Fruit fly (Drosophila melanogaster) whole organism, pupa: ENCODE data around the gene Notum.

Source experiments
- CG12605 ChIP-seq: fragments of 200-800 bp; sonication (Bioruptor generic); IDR thresholded peaks from 2 replicates; pipeline ENCODE4 v1.3.6; 2022; ENCODE audit warnings: missing biosample characterization, missing genetic modification characterization
- CG13204 ChIP-seq: fragments of 200-800 bp; sonication (Bioruptor generic); optimal IDR thresholded peaks from 2 replicates; lab custom pipeline; 2018; ENCODE audit warnings: missing biosample characterization, mild to moderate bottlenecking, missing genetic modification characterization, moderate library complexity
- CG15710 ChIP-seq: fragments of 200-800 bp; sonication (Bioruptor generic); optimal IDR thresholded peaks from 2 replicates; lab custom pipeline; 2018; ENCODE audit warnings: missing biosample characterization, mild to moderate bottlenecking, missing genetic modification characterization, moderate library complexity
- CG32121 ChIP-seq: fragments of 200-800 bp; sonication (Bioruptor generic); IDR thresholded peaks from 2 replicates; pipeline ENCODE4 v1.3.6; 2022; ENCODE audit warnings: missing biosample characterization, missing genetic modification characterization
- CG4496 ChIP-seq: fragments of 200-800 bp; sonication (Bioruptor generic); IDR thresholded peaks from 3 replicates; pipeline ENCODE4 v1.3.6; 2022; ENCODE audit warnings: missing biosample characterization, missing genetic modification characterization
- EcR ChIP-seq: fragments of 200-800 bp; sonication (Bioruptor generic); optimal IDR thresholded peaks from 3 replicates; lab custom pipeline; 2019; ENCODE audit warnings: missing biosample characterization, missing genetic modification characterization, mild to moderate bottlenecking, moderate library complexity, missing genetic modification reagents
- Ets98B ChIP-seq: fragments of 200-800 bp; sonication (Bioruptor generic); IDR thresholded peaks from 2 replicates; pipeline ENCODE4 v1.3.6; 2022; ENCODE audit warnings: missing biosample characterization, missing genetic modification characterization
- Pif1A ChIP-seq: fragments of 200-800 bp; sonication (Bioruptor generic); optimal IDR thresholded peaks from 3 replicates; lab custom pipeline; 2016; ENCODE audit warnings: missing biosample characterization, missing genetic modification characterization
- Snoo ChIP-seq: fragments of 200-800 bp; sonication (Bioruptor generic); optimal IDR thresholded peaks from 3 replicates; lab custom pipeline; 2017; ENCODE audit warnings: missing biosample characterization, mild to moderate bottlenecking, missing genetic modification characterization, inconsistent platforms
- fd96Ca ChIP-seq: fragments of 200-800 bp; sonication (Bioruptor generic); IDR thresholded peaks from 3 replicates; pipeline ENCODE4 v1.3.6; 2022; ENCODE audit warnings: missing biosample characterization, missing genetic modification characterization

DNA sequence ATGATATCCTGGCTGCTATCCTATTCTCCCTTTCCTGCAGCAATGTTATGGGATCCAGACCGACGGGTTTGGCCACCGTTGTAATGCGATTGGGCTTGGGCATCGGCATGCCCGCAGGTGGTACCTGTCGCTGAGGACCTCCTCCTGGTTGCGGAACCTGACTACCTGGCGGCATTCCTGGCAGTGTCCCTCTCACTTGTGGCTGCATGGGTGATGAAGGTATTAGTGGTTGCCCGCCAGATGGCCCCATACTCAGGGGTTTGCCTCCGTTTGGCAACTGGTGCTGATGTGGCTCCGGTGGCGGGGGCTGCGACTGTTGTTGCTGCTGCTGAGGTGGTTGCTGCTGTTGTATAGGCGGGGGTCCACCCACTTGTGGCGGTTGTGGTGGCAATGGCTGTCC is 49.1 kb upstream of the Notum start:
- no peak for TF ChIP-seq EcR (GFP tag; lab: Kevin White, UChicago)
- TF ChIP-seq Snoo, result no peak
- no peak for TF ChIP-seq Ets98B
- TF ChIP-seq CG32121, result no peak
- TF ChIP-seq fd96Ca (GFP tag; lab: Robert Waterston, UW), result no peak
- no peak for TF ChIP-seq CG4496 (GFP tag; lab: Robert Waterston, UW)
- TF ChIP-seq CG13204, result no peak
- no peak for TF ChIP-seq CG15710
- TF ChIP-seq CG12605 (GFP tag; lab: Robert Waterston, UW), result no peak
- TF ChIP-seq Pif1A, result no peak
